Fruit fly (Drosophila melanogaster) Kc167 (cell line): ENCODE results near the gene drpr.

ENCODE experiments used
- Myc ChIP-seq: fragments of >200 bp; optimal IDR thresholded peaks from 2 replicates; lab custom pipeline; 2017; ENCODE audit warnings: missing external identifiers
- h ChIP-seq: fragments of >200 bp; optimal IDR thresholded peaks from 3 replicates; lab custom pipeline; 2018; ENCODE audit warnings: missing external identifiers
- insv ChIP-seq: fragments of >200 bp; optimal IDR thresholded peaks from 3 replicates; lab custom pipeline; 2018; ENCODE audit warnings: missing external identifiers
- ttk ChIP-seq: sonication (Bioruptor generic); optimal IDR thresholded peaks from 2 replicates; lab custom pipeline; 2017; ENCODE audit warnings: missing external identifiers

DNA sequence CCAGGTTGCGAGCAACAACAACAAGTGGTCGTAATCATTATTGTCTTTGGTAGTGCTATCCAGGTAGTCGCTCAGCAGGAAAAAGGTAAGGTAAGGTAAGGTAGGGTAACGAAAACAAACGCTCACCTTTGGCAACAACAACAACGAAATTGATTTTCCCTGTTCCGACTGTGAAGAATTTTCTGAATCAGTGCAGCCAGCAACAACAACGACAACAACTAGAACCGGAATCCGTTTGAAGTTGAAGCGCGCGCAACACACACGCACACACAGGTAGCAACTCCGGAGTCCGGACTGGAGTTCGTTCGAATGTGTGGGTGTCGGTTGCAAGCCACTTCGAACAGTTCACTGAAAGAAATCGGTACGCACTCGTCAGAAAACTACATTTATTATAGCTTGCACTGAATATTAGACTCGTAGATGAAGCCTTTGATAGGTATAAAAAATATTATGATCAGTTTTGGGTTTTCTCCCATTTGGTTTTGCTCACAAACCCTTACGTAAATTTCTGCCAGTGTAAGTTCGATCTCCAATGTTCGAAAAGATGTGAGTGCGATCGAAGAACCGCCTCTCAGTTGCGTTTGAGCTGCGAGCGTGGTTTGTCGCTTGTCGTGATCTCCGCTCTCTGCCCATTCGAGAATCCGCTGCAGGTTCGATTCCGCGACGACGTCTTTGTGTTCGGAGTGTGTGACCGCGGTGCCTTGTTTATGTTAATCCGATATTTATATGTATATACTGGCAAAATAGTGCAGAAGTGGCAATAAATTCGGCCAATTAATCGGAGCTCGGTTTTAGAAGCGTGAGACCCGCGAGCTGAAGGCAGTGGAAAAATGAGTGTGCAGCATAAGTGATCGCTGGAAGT is 15.7 kb upstream of the drpr start, which contains the start of gene CG13921:
- TF ChIP-seq h (lab: Kevin White, UChicago) = no peak
- TF ChIP-seq Myc (lab: Kevin White, UChicago) = no peak
- TF ChIP-seq insv (lab: Kevin White, UChicago) = no peak
- TF ChIP-seq ttk = no peak
